Fruit fly (Drosophila melanogaster) whole organism, pupa: Measurements from ENCODE around the gene Mcm6.

ENCODE experiments used
- CG12605 ChIP-seq: fragments of 200-800 bp; sonication (Bioruptor generic); IDR thresholded peaks from 2 replicates; pipeline ENCODE4 v1.3.6; 2022; ENCODE audit warnings: missing biosample characterization, missing genetic modification characterization
- EcR ChIP-seq: fragments of 200-800 bp; sonication (Bioruptor generic); optimal IDR thresholded peaks from 3 replicates; lab custom pipeline; 2019; ENCODE audit warnings: missing biosample characterization, missing genetic modification characterization, mild to moderate bottlenecking, moderate library complexity, missing genetic modification reagents
- Pif1B ChIP-seq: fragments of 200-800 bp; sonication (Bioruptor generic); optimal IDR thresholded peaks from 3 replicates; lab custom pipeline; 2016; ENCODE audit warnings: missing biosample characterization, missing genetic modification characterization
- Snoo ChIP-seq: fragments of 200-800 bp; sonication (Bioruptor generic); optimal IDR thresholded peaks from 3 replicates; lab custom pipeline; 2017; ENCODE audit warnings: missing biosample characterization, mild to moderate bottlenecking, missing genetic modification characterization, inconsistent platforms
- gl ChIP-seq: fragments of 200-800 bp; sonication (Bioruptor generic); optimal IDR thresholded peaks from 2 replicates; lab custom pipeline; 2018; ENCODE audit warnings: missing biosample characterization, mild to moderate bottlenecking, missing genetic modification characterization
- rn ChIP-seq: fragments of 200-800 bp; sonication (Bioruptor generic); IDR thresholded peaks from 2 replicates; pipeline ENCODE4 v1.3.6; 2022; ENCODE audit warnings: missing biosample characterization, missing genetic modification characterization

dm6 chrX:6633659-6634058 is 40.5 kb upstream of the Mcm6 start, which contains the start of gene CG14443:
- no peak for TF ChIP-seq Pif1B
- no peak for TF ChIP-seq EcR (GFP tag; lab: Kevin White, UChicago)
- no peak for TF ChIP-seq rn
- TF ChIP-seq Snoo (tag; lab: Kevin White, UChicago) = no peak
- no peak for TF ChIP-seq CG12605 (GFP tag; lab: Robert Waterston, UW)
- no peak for TF ChIP-seq gl
